Worm (Caenorhabditis elegans): ENCODE results near the gene nlp-28.

DNA sequence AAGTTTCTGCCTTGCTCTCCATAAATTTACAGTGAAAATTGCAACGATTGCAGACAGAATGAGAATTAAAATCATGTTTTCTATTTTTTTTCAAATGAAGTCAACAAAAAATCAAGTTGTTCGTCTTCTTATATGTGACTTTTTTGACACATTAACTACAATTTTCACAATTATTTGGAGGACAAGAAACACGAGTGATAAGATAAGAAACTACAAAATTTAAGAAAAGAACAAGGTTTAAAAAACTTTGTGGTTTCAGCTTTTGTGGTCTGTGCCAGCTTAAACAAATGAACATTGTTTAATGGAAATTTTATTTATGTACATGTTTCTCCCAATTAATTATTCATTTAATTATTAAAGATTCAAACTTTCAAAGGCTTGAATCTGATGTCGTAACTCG, 17.3 kb upstream of the nlp-28 start, which contains the start of gene cyp-34A9:
- TF ChIP-seq ztf-11 (tag; optimal IDR thresholded peaks at IDR 0.05) (no peak), nhr-25 (tag; optimal IDR thresholded peaks at IDR 0.05) (no peak), nhr-12 (tag; optimal IDR thresholded peaks at IDR 0.05) (no peak), ztf-4 (tag; optimal IDR thresholded peaks at IDR 0.05) (no peak), ama-1 (optimal IDR thresholded peaks at IDR 0.05) (no peak), nhr-237 (tag; optimal IDR thresholded peaks at IDR 0.05) (no peak), elt-3 (tag; optimal IDR thresholded peaks at IDR 0.05) (no peak), snpc-4 (tag; optimal IDR thresholded peaks at IDR 0.05) (no peak), blmp-1 (tag; optimal IDR thresholded peaks at IDR 0.05; ENCODE audit: insufficient read depth) (no peak)
